Fruit fly (Drosophila melanogaster) whole organism, embryonic: Measurements from ENCODE around the gene gammaTub37C.

Experiments
- Ada2b ChIP-seq: fragments of 200-800 bp; sonication (Bioruptor generic); IDR thresholded peaks from 2 replicates; pipeline ENCODE4 v1.3.6; 2022; ENCODE audit warnings: missing biosample characterization, missing genetic modification characterization
- Asciz ChIP-seq: fragments of 200-800 bp; sonication (Bioruptor generic); optimal IDR thresholded peaks from 2 replicates; lab custom pipeline; 2017; ENCODE audit warnings: missing biosample characterization, mild to moderate bottlenecking, missing genetic modification characterization, missing genetic modification reagents
- CG10209 ChIP-seq: fragments of 200-800 bp; sonication (Bioruptor generic); optimal IDR thresholded peaks from 3 replicates; lab custom pipeline; 2017; ENCODE audit warnings: missing biosample characterization, mild to moderate bottlenecking, missing genetic modification characterization, missing genetic modification reagents
- CG10267 ChIP-seq: fragments of 200-800 bp; sonication (Bioruptor generic); optimal IDR thresholded peaks from 2 replicates; lab custom pipeline; 2018; ENCODE audit warnings: missing biosample characterization, mild to moderate bottlenecking, missing genetic modification characterization, moderate library complexity
- CG10565 ChIP-seq: fragments of 200-800 bp; sonication (Bioruptor generic); optimal IDR thresholded peaks from 3 replicates; lab custom pipeline; 2016; ENCODE audit warnings: missing biosample characterization, mild to moderate bottlenecking, missing genetic modification characterization
- CG13287 ChIP-seq: fragments of 200-800 bp; sonication (Bioruptor generic); IDR thresholded peaks from 2 replicates; pipeline ENCODE4 v1.3.6; 2022; ENCODE audit warnings: missing biosample characterization, missing genetic modification characterization; ENCODE audit not compliant: partially characterized antibody
- CG13775 ChIP-seq: fragments of 200-800 bp; sonication (Bioruptor generic); optimal IDR thresholded peaks from 3 replicates; lab custom pipeline; 2017; ENCODE audit warnings: missing biosample characterization, mild to moderate bottlenecking, missing genetic modification characterization
- CG14860 ChIP-seq: fragments of 200-800 bp; sonication (Bioruptor generic); IDR thresholded peaks from 3 replicates; pipeline ENCODE4 v1.3.6; 2022; ENCODE audit warnings: missing biosample characterization, missing genetic modification characterization; ENCODE audit not compliant: partially characterized antibody
- CG15269 ChIP-seq: fragments of 200-800 bp; sonication (Bioruptor generic); optimal IDR thresholded peaks from 2 replicates; lab custom pipeline; 2018; ENCODE audit warnings: missing biosample characterization, mild to moderate bottlenecking, missing genetic modification characterization, moderate library complexity
- CG1647 ChIP-seq: fragments of 200-800 bp; sonication (Bioruptor generic); optimal IDR thresholded peaks from 3 replicates; lab custom pipeline; 2016; ENCODE audit warnings: missing biosample characterization, missing genetic modification characterization
- CG17359 ChIP-seq: fragments of 200-800 bp; sonication (Bioruptor generic); optimal IDR thresholded peaks from 3 replicates; lab custom pipeline; 2018; ENCODE audit warnings: missing biosample characterization, mild to moderate bottlenecking, missing genetic modification characterization, moderate library complexity
- CG17612 ChIP-seq: fragments of 200-800 bp; sonication (Bioruptor generic); IDR thresholded peaks from 2 replicates; pipeline ENCODE4 v1.3.6; 2022; ENCODE audit warnings: missing biosample characterization, missing genetic modification characterization
- CG2116 ChIP-seq: fragments of 200-800 bp; sonication (Bioruptor generic); optimal IDR thresholded peaks from 3 replicates; lab custom pipeline; 2018; ENCODE audit warnings: missing biosample characterization, mild to moderate bottlenecking, missing genetic modification characterization
- CG32532 ChIP-seq: fragments of 200-800 bp; sonication (Bioruptor generic); IDR thresholded peaks from 2 replicates; pipeline ENCODE4 v1.3.6; 2022; ENCODE audit warnings: missing biosample characterization, missing genetic modification characterization
- CG42726 ChIP-seq: fragments of 200-800 bp; sonication (Bioruptor generic); IDR thresholded peaks from 2 replicates; pipeline ENCODE4 v1.3.6; 2022; ENCODE audit warnings: missing biosample characterization, missing genetic modification characterization; ENCODE audit not compliant: partially characterized antibody
- CG4707 ChIP-seq: fragments of 200-800 bp; sonication (Bioruptor generic); optimal IDR thresholded peaks from 2 replicates; lab custom pipeline; 2018; ENCODE audit warnings: missing biosample characterization, mild to moderate bottlenecking, missing genetic modification characterization, moderate library complexity
- CG4730 ChIP-seq: fragments of 200-800 bp; sonication (Bioruptor generic); IDR thresholded peaks from 2 replicates; pipeline ENCODE4 v1.3.6; 2022; ENCODE audit warnings: missing biosample characterization, missing genetic modification characterization
- CG5180 ChIP-seq: fragments of 200-800 bp; sonication (Bioruptor generic); optimal IDR thresholded peaks from 3 replicates; lab custom pipeline; 2017; ENCODE audit warnings: missing biosample characterization, missing genetic modification characterization, mild to moderate bottlenecking, moderate library complexity, missing genetic modification reagents
- CG6254 ChIP-seq: fragments of 200-800 bp; sonication (Bioruptor generic); optimal IDR thresholded peaks from 3 replicates; lab custom pipeline; 2017; ENCODE audit warnings: mild to moderate bottlenecking, missing biosample characterization, missing genetic modification reagents, missing genetic modification characterization
- CG6791 ChIP-seq: fragments of 200-800 bp; sonication (Bioruptor generic); IDR thresholded peaks from 3 replicates; pipeline ENCODE4 v1.3.6; 2022; ENCODE audit warnings: missing biosample characterization, missing genetic modification characterization; ENCODE audit not compliant: partially characterized antibody
- CG7372 ChIP-seq: fragments of 200-800 bp; sonication (Bioruptor generic); IDR thresholded peaks from 2 replicates; pipeline ENCODE4 v1.3.6; 2022; ENCODE audit warnings: missing biosample characterization, missing genetic modification characterization
- CG7839 ChIP-seq: fragments of 200-800 bp; sonication (Bioruptor generic); optimal IDR thresholded peaks from 3 replicates; lab custom pipeline; 2018; ENCODE audit warnings: missing biosample characterization, mild to moderate bottlenecking, missing genetic modification characterization, moderate library complexity
- CG8290 ChIP-seq, 3 experiments: fragments of 200-800 bp; sonication (Bioruptor generic); optimal IDR thresholded peaks; 2 replicates each; lab custom pipeline; 2016 to 2019; ENCODE audit warnings: missing biosample characterization in 3 of 3, missing genetic modification characterization in 3 of 3, mild to moderate bottlenecking in 2 of 3, moderate library complexity in 1 of 3
- CG8924 ChIP-seq: fragments of 200-800 bp; optimal IDR thresholded peaks from 3 replicates; lab custom pipeline; 2019; ENCODE audit warnings: missing biosample characterization, mild to moderate bottlenecking, missing genetic modification characterization, moderate library complexity
- CG9215 ChIP-seq: fragments of 200-800 bp; sonication (Bioruptor generic); IDR thresholded peaks from 2 replicates; pipeline ENCODE4 v1.3.6; 2022; ENCODE audit warnings: missing biosample characterization, missing genetic modification characterization
- CHES-1-like ChIP-seq: fragments of 200-800 bp; sonication (Bioruptor generic); optimal IDR thresholded peaks from 2 replicates; lab custom pipeline; 2016; ENCODE audit warnings: missing biosample characterization, missing genetic modification characterization
- Ets65A ChIP-seq: fragments of 200-800 bp; sonication (Bioruptor generic); peaks from one replicate; lab custom pipeline; 2016; ENCODE audit warnings: missing biosample characterization, missing genetic modification characterization
- Fer2 ChIP-seq: fragments of 200-800 bp; sonication (Bioruptor generic); optimal IDR thresholded peaks from 2 replicates; lab custom pipeline; 2018; ENCODE audit warnings: missing biosample characterization, mild to moderate bottlenecking, missing genetic modification characterization, moderate library complexity
- H2.0 ChIP-seq: fragments of 200-800 bp; sonication (Bioruptor generic); IDR thresholded peaks from 2 replicates; pipeline ENCODE4 v1.3.6; 2022; ENCODE audit warnings: missing biosample characterization, missing genetic modification characterization
- HLHmδ ChIP-seq: fragments of 200-800 bp; sonication (Bioruptor generic); optimal IDR thresholded peaks from 2 replicates; lab custom pipeline; 2018; ENCODE audit warnings: missing biosample characterization, mild to moderate bottlenecking, missing genetic modification characterization, moderate library complexity
- Hsf ChIP-seq: fragments of 200-800 bp; sonication (Bioruptor generic); optimal IDR thresholded peaks from 3 replicates; lab custom pipeline; 2016; ENCODE audit warnings: missing biosample characterization, missing genetic modification characterization
- MTF-1 ChIP-seq: fragments of 200-800 bp; sonication (Bioruptor generic); optimal IDR thresholded peaks from 2 replicates; lab custom pipeline; 2018; ENCODE audit warnings: missing biosample characterization, mild to moderate bottlenecking, missing genetic modification characterization, borderline replicate concordance
- Mrtf ChIP-seq: fragments of 200-800 bp; sonication (Bioruptor generic); IDR thresholded peaks from 3 replicates; pipeline ENCODE4 v1.3.6; 2022; ENCODE audit warnings: missing biosample characterization, missing genetic modification characterization
- Neu2 ChIP-seq: fragments of 200-800 bp; sonication (Bioruptor generic); optimal IDR thresholded peaks from 3 replicates; lab custom pipeline; 2016; ENCODE audit warnings: missing biosample characterization, missing genetic modification characterization, borderline replicate concordance
- Nf-YC ChIP-seq: fragments of 200-800 bp; optimal IDR thresholded peaks from 3 replicates; lab custom pipeline; 2019; ENCODE audit warnings: missing biosample characterization, mild to moderate bottlenecking, missing genetic modification characterization, moderate library complexity
- Spps ChIP-seq: fragments of 200-800 bp; sonication (Bioruptor generic); optimal IDR thresholded peaks from 2 replicates; lab custom pipeline; 2018; ENCODE audit warnings: missing biosample characterization, mild to moderate bottlenecking, missing genetic modification characterization
- Tbp ChIP-seq: fragments of >200 bp; optimal IDR thresholded peaks from 2 replicates; lab custom pipeline; 2018; ENCODE audit warnings: missing biosample characterization, missing genetic modification characterization
- Xrp1 ChIP-seq: fragments of 200-800 bp; sonication (Bioruptor generic); IDR thresholded peaks from 2 replicates; pipeline ENCODE4 v1.3.6; 2022; ENCODE audit warnings: missing biosample characterization, missing genetic modification characterization
- ab ChIP-seq: fragments of 200-800 bp; sonication (Bioruptor generic); optimal IDR thresholded peaks from 2 replicates; lab custom pipeline; 2016; ENCODE audit warnings: missing biosample characterization, missing genetic modification characterization
- abd-A ChIP-seq: fragments of 200-800 bp; sonication (Bioruptor generic); optimal IDR thresholded peaks from 3 replicates; lab custom pipeline; 2019; ENCODE audit warnings: missing biosample characterization, mild to moderate bottlenecking, missing genetic modification characterization, moderate library complexity
- aop ChIP-seq: fragments of 200-800 bp; sonication (Bioruptor generic); IDR thresholded peaks from 2 replicates; pipeline ENCODE4 v1.3.6; 2022; ENCODE audit warnings: missing biosample characterization, missing genetic modification characterization
- gce ChIP-seq: fragments of 200-800 bp; sonication (Bioruptor generic); IDR thresholded peaks from 3 replicates; pipeline ENCODE4 v1.3.6; 2022; ENCODE audit warnings: missing biosample characterization, missing genetic modification characterization
- gt ChIP-seq: fragments of 200-800 bp; sonication (Bioruptor generic); IDR thresholded peaks from 2 replicates; pipeline ENCODE4 v1.3.6; 2022; ENCODE audit warnings: missing biosample characterization, missing genetic modification characterization
- hbn ChIP-seq: fragments of 200-800 bp; sonication (Bioruptor generic); IDR thresholded peaks from 2 replicates; pipeline ENCODE4 v1.3.6; 2022; ENCODE audit warnings: missing biosample characterization, missing genetic modification characterization; ENCODE audit not compliant: partially characterized antibody
- lilli ChIP-seq: fragments of 200-800 bp; sonication (Bioruptor generic); optimal IDR thresholded peaks from 3 replicates; lab custom pipeline; 2016; ENCODE audit warnings: missing biosample characterization, missing genetic modification characterization
- otp ChIP-seq: fragments of 200-800 bp; sonication (Bioruptor generic); IDR thresholded peaks from 3 replicates; pipeline ENCODE4, ENCODE4 v1.3.6; 2022; ENCODE audit warnings: missing biosample characterization, missing genetic modification characterization
- pita ChIP-seq: fragments of 200-800 bp; sonication (Bioruptor generic); optimal IDR thresholded peaks from 2 replicates; lab custom pipeline; 2017; ENCODE audit warnings: missing biosample characterization, mild to moderate bottlenecking, missing genetic modification characterization
- tll ChIP-seq, 2 experiments: fragments of 200-800 bp in 1 of 2; fragments of >200 bp in 1 of 2; sonication (Bioruptor generic) in 1 of 2; optimal IDR thresholded peaks; 2 replicates each; lab custom pipeline; 2017 to 2019; ENCODE audit warnings: missing biosample characterization in 2 of 2, missing genetic modification characterization in 2 of 2, mild to moderate bottlenecking in 1 of 2, moderate library complexity in 1 of 2
- tup ChIP-seq: fragments of 200-800 bp; sonication (Bioruptor generic); optimal IDR thresholded peaks from 2 replicates; lab custom pipeline; 2016; ENCODE audit warnings: missing biosample characterization, mild to moderate bottlenecking, missing genetic modification characterization, moderate library complexity
- zen2 ChIP-seq: fragments of 200-800 bp; sonication (Bioruptor generic); IDR thresholded peaks from 3 replicates; pipeline ENCODE4 v1.3.6; 2022; ENCODE audit warnings: missing biosample characterization, missing genetic modification characterization; ENCODE audit not compliant: partially characterized antibody

gammaTub37C gene

DNA sequence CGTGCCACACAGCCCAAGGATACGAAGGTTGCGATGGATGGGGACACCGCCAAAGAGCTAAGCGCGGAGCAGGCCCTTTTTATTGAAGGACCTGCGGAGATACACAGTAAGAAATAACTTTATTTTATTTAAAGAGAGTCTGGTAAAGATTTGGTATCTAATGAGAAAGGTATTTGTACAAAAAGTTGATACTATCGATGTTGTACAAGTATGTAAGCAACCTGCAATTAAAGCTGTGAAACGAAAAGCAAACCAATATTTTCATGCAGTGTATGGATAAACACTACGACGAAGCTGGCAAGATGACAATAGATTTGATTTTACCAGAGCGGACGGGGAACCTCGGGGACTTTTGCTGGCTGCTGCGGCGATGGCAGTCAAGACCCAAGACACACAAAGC is 47.8 kb upstream of the gammaTub37C start (continued):
- TF ChIP-seq Nf-YC (no peak), CG5180 (GFP tag; lab: Kevin White, UChicago) (no peak), Ets65A (GFP tag; lab: Kevin White, UChicago) (peak; percentile 79), lilli (peak; percentile 15), CG15269 (tag; lab: Kevin White, UChicago) (no peak), CG8290 (GFP tag; optimal IDR thresholded peaks at IDR 0.05; lab: Kevin White, UChicago) (no peak), CG8290 (tag; optimal IDR thresholded peaks at IDR 0.05; lab: Kevin White, UChicago) (no peak), CG42726 (GFP tag; lab: Robert Waterston, UW) (no peak), CG6791 (GFP tag; lab: Robert Waterston, UW) (no peak), Xrp1 (GFP tag; lab: Robert Waterston, UW) (peak; percentile 69), Asciz (GFP tag; lab: Kevin White, UChicago) (no peak), hbn (no peak), CG7839 (peak; percentile 47), pita (GFP tag; lab: Kevin White, UChicago) (no peak), CG17359 (no peak), MTF-1 (GFP tag; lab: Kevin White, UChicago) (no peak), CG1647 (no peak), gt (no peak), CG14860 (GFP tag; lab: Robert Waterston, UW) (no peak), CG7372 (no peak), CHES-1-like (GFP tag; lab: Kevin White, UChicago) (no peak), CG32532 (GFP tag; lab: Robert Waterston, UW) (peak; percentile 51), CG13775 (GFP tag; lab: Kevin White, UChicago) (peak; percentile 24), aop (GFP tag; lab: Robert Waterston, UW) (no peak), CG17612 (GFP tag; lab: Robert Waterston, UW) (no peak), CG10565 (GFP tag; lab: Kevin White, UChicago) (no peak), tll (GFP tag; optimal IDR thresholded peaks at IDR 0.05; lab: Kevin White, UChicago) (no peak), gce (GFP tag; lab: Robert Waterston, UW) (no peak), CG4707 (GFP tag; lab: Kevin White, UChicago) (no peak), CG13287 (GFP tag; lab: Robert Waterston, UW) (no peak), otp (GFP tag; lab: Robert Waterston, UW) (no peak), CG10267 (tag; lab: Kevin White, UChicago) (no peak), zen2 (GFP tag; lab: Robert Waterston, UW) (no peak), Hsf (no peak), Neu2 (GFP tag; lab: Kevin White, UChicago) (no peak), Mrtf (no peak), Spps (tag; lab: Kevin White, UChicago) (no peak), CG4730 (no peak), Tbp (GFP tag; lab: Kevin White, UChicago) (no peak), abd-A (tag; lab: Kevin White, UChicago) (no peak), tup (GFP tag; lab: Kevin White, UChicago) (no peak), CG8924 (tag; lab: Kevin White, UChicago) (peak; percentile 28), Ada2b (GFP tag; lab: Robert Waterston, UW) (peak; percentile 55; the same call in 1 of the 2 replicates), ab (GFP tag; lab: Kevin White, UChicago) (no peak), H2.0 (GFP tag; lab: Robert Waterston, UW) (peak; percentile 12; the same call in 1 of the 2 replicates), CG2116 (GFP tag; lab: Kevin White, UChicago) (no peak), CG9215 (GFP tag; lab: Robert Waterston, UW) (peak; percentile 36; the same call in 1 of the 2 replicates), HLHmδ (no peak), Fer2 (no peak), CG10209 (GFP tag; lab: Kevin White, UChicago) (peak; percentile 18), CG6254 (GFP tag; lab: Kevin White, UChicago) (no peak)
